Fruit fly (Drosophila melanogaster): ENCODE data around the gene tHMG1.

The tHMG1 gene

dm6 chr3R:22526353-22526907, 34.8 kb downstream of the tHMG1 start (continued):
- TF ChIP-seq CG1621 (tag; optimal IDR thresholded peaks at IDR 0.05) = peak; percentile 8
- no peak for TF ChIP-seq CG11762 (GFP tag; optimal IDR thresholded peaks at IDR 0.05; ENCODE audit: insufficient read depth)
- peak; percentile 30 for TF ChIP-seq CG9139 (GFP tag; optimal IDR thresholded peaks at IDR 0.05)
- no peak for TF ChIP-seq CG8119 (GFP tag; IDR thresholded peaks at IDR 0.05)
- peak; percentile 91 for TF ChIP-seq Eip78C (GFP tag)
- peak; percentile 13 for TF ChIP-seq Sox15 (GFP tag; optimal IDR thresholded peaks at IDR 0.05)
- TF ChIP-seq fd59A (GFP tag; optimal IDR thresholded peaks at IDR 0.05) = peak; percentile 21
- peak; percentile 34 for TF ChIP-seq CG10669 (GFP tag; optimal IDR thresholded peaks at IDR 0.05)
- TF ChIP-seq vri (GFP tag; optimal IDR thresholded peaks at IDR 0.05) = no peak
- no peak for TF ChIP-seq fd85E (GFP tag; optimal IDR thresholded peaks at IDR 0.05)
- peak; percentile 35 to 61 for TF ChIP-seq ss (GFP tag; optimal IDR thresholded peaks at IDR 0.05)
- no peak for TF ChIP-seq CG7368 (GFP tag; optimal IDR thresholded peaks at IDR 0.05)
- TF ChIP-seq pdm3 (GFP tag; optimal IDR thresholded peaks at IDR 0.05) = peak; percentile 48
- TF ChIP-seq CG6792 (GFP tag; optimal IDR thresholded peaks at IDR 0.05) = peak; percentile 23
- no peak for TF ChIP-seq CG15336 (GFP tag; IDR thresholded peaks at IDR 0.05)
- TF ChIP-seq Ets21C (GFP tag; optimal IDR thresholded peaks at IDR 0.05) = no peak
- TF ChIP-seq Hr4 (GFP tag; optimal IDR thresholded peaks at IDR 0.05) = peak; percentile 45
- peak; percentile 33 for TF ChIP-seq acj6 (GFP tag; optimal IDR thresholded peaks at IDR 0.05)
- no peak for TF ChIP-seq Sox102F (GFP tag; optimal IDR thresholded peaks at IDR 0.05)
- peak; percentile 69 for TF ChIP-seq eg (GFP tag; IDR thresholded peaks at IDR 0.05)
- peak; percentile 14 for TF ChIP-seq Smox (GFP tag; optimal IDR thresholded peaks at IDR 0.05)
- peak; percentile 35 for TF ChIP-seq CG4318 (GFP tag; optimal IDR thresholded peaks at IDR 0.05)
- peak; percentile 37 for TF ChIP-seq Met (GFP tag; optimal IDR thresholded peaks at IDR 0.05)
- peak; percentile 38 for TF ChIP-seq esn (GFP tag; optimal IDR thresholded peaks at IDR 0.05)
- peak; percentile 17 for TF ChIP-seq Sox14 (GFP tag; optimal IDR thresholded peaks at IDR 0.05)
- TF ChIP-seq CG32006 (GFP tag; optimal IDR thresholded peaks at IDR 0.05) = peak; percentile 67
- peak; percentile 67 for TF ChIP-seq svp (GFP tag)
- peak; percentile 10 for TF ChIP-seq net (GFP tag; optimal IDR thresholded peaks at IDR 0.05)

dm6 chr3R:22527192-22527591, 35.6 kb downstream of the tHMG1 start:
- TF ChIP-seq CG8119 (GFP tag; IDR thresholded peaks at IDR 0.05) (no peak), vri (GFP tag; optimal IDR thresholded peaks at IDR 0.05) (peak; percentile 62), CG8319 (GFP tag; optimal IDR thresholded peaks at IDR 0.05) (no peak)

- TF ChIP-seq CG9139 (GFP tag; optimal IDR thresholded peaks at IDR 0.05) (peak; percentile 4), Blimp-1 (GFP tag; optimal IDR thresholded peaks at IDR 0.05) (no peak), Ets21C (GFP tag; optimal IDR thresholded peaks at IDR 0.05) (no peak), Hr38 (GFP tag; optimal IDR thresholded peaks at IDR 0.05) (no peak), spab (GFP tag; optimal IDR thresholded peaks at IDR 0.05) (no peak), Eip93F (GFP tag; optimal IDR thresholded peaks at IDR 0.05) (no peak), OdsH (GFP tag; optimal IDR thresholded peaks at IDR 0.05) (no peak), esn (GFP tag; optimal IDR thresholded peaks at IDR 0.05) (no peak), Eip78C (GFP tag) (peak; percentile 70), CG1621 (tag; optimal IDR thresholded peaks at IDR 0.05) (no peak), svp (GFP tag) (no peak), CG3919 (GFP tag; optimal IDR thresholded peaks at IDR 0.05) (no peak), achi (GFP tag; optimal IDR thresholded peaks at IDR 0.05) (no peak), Eip75B (GFP tag; optimal IDR thresholded peaks at IDR 0.05) (no peak), CG8319 (GFP tag; optimal IDR thresholded peaks at IDR 0.05) (no peak), CG6163 (GFP tag; IDR thresholded peaks at IDR 0.05) (peak; percentile 42; the same call in 1 of the 3 replicates), Gug (GFP tag; IDR thresholded peaks at IDR 0.05) (no peak), CG6808 (GFP tag; optimal IDR thresholded peaks at IDR 0.05) (peak; percentile 7), CG11762 (GFP tag; optimal IDR thresholded peaks at IDR 0.05; ENCODE audit: insufficient read depth) (no peak), CG3032 (tag; optimal IDR thresholded peaks at IDR 0.05) (no peak), CG4318 (GFP tag; optimal IDR thresholded peaks at IDR 0.05) (no peak), CG11902 (GFP tag; optimal IDR thresholded peaks at IDR 0.05) (no peak), CG10669 (GFP tag; optimal IDR thresholded peaks at IDR 0.05) (no peak), Hr39 (GFP tag; optimal IDR thresholded peaks at IDR 0.05) (no peak), Met (GFP tag; optimal IDR thresholded peaks at IDR 0.05) (no peak), Hr4 (GFP tag; optimal IDR thresholded peaks at IDR 0.05) (no peak), dsx (GFP tag; optimal IDR thresholded peaks at IDR 0.05; ENCODE audit: poor library complexity, severe bottlenecking) (no peak), net (GFP tag; optimal IDR thresholded peaks at IDR 0.05) (no peak), eg (GFP tag; IDR thresholded peaks at IDR 0.05) (no peak), salr (GFP tag; optimal IDR thresholded peaks at IDR 0.05) (no peak), CG7368 (GFP tag; optimal IDR thresholded peaks at IDR 0.05) (no peak), Sox102F (GFP tag; optimal IDR thresholded peaks at IDR 0.05) (no peak)
Observed at dm6 chr3R:22527636-22528148, 36.1 kb downstream of the tHMG1 start.
